Fruit fly (Drosophila melanogaster) whole organism, adult: ENCODE measurements around the gene sowi.

Source experiments
- CG5204 ChIP-seq: fragments of 200-800 bp; sonication (Bioruptor generic); optimal IDR thresholded peaks from 2 replicates; lab custom pipeline; 2016; ENCODE audit warnings: missing biosample characterization, missing genetic modification characterization
- CG7045 ChIP-seq: fragments of 200-800 bp; sonication (Bioruptor generic); optimal IDR thresholded peaks from 2 replicates; lab custom pipeline; 2017; ENCODE audit warnings: missing biosample characterization, mild to moderate bottlenecking, missing genetic modification characterization
- cic ChIP-seq: fragments of 200-800 bp; sonication (Bioruptor generic); optimal IDR thresholded peaks from 2 replicates; lab custom pipeline; 2017; ENCODE audit warnings: missing biosample characterization, mild to moderate bottlenecking, missing genetic modification characterization, moderate library complexity
- pad ChIP-seq: fragments of 200-800 bp; sonication (Bioruptor generic); optimal IDR thresholded peaks from 3 replicates; lab custom pipeline; 2017; ENCODE audit warnings: missing biosample characterization, missing genetic modification characterization, mild to moderate bottlenecking, moderate library complexity, missing genetic modification reagents
- tj ChIP-seq: fragments of 200-800 bp; sonication (Bioruptor generic); optimal IDR thresholded peaks from 3 replicates; lab custom pipeline; 2017; ENCODE audit warnings: missing biosample characterization, mild to moderate bottlenecking, missing genetic modification characterization, moderate library complexity

DNA sequence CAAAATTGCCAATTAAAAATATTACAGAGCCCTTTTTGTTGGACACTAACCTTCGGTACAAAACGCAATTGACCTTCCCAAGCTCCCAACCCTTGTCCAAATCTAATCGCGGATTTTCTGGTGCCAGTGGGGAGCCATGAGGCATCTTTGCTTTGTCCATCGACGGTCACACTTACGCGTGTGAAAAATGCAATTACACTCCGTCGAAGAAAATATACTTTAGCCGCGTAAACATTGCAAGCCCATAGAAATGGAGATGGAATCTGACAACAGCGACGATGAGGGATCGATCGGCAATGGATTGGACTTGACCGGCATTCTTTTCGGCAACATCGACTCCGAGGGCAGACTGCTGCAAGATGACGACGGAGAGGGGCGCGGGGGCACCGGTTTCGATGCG is 19.0 kb upstream of the sowi start, which contains the start of gene Taf1:
- TF ChIP-seq pad (no peak), tj (GFP tag; lab: Kevin White, UChicago) (no peak), cic (no peak), CG5204 (GFP tag; lab: Kevin White, UChicago) (no peak), CG7045 (GFP tag; lab: Kevin White, UChicago) (no peak)
